Worm (Caenorhabditis elegans): Measurements from ENCODE around the gene nspa-10.

- no peak for TF ChIP-seq ztf-11 (tag; optimal IDR thresholded peaks at IDR 0.05)
- no peak for TF ChIP-seq lsy-2 (tag; optimal IDR thresholded peaks at IDR 0.05)
- TF ChIP-seq snpc-4 (tag; optimal IDR thresholded peaks at IDR 0.05): no peak
- TF ChIP-seq blmp-1 (tag; optimal IDR thresholded peaks at IDR 0.05): no peak
- no peak for TF ChIP-seq ceh-39 (tag; optimal IDR thresholded peaks at IDR 0.05)
- no peak for TF ChIP-seq nhr-76 (tag; optimal IDR thresholded peaks at IDR 0.05)
- TF ChIP-seq nhr-12 (tag; optimal IDR thresholded peaks at IDR 0.05): no peak
- no peak for TF ChIP-seq mep-1 (tag; optimal IDR thresholded peaks at IDR 0.05)
- TF ChIP-seq cnd-1 (tag; optimal IDR thresholded peaks at IDR 0.05): no peak
- TF ChIP-seq mls-2 (tag; optimal IDR thresholded peaks at IDR 0.05): no peak
- no peak for TF ChIP-seq nhr-237 (tag; optimal IDR thresholded peaks at IDR 0.05)
- TF ChIP-seq hlh-1 (tag; optimal IDR thresholded peaks at IDR 0.05): no peak
These were observed 40.5 kb upstream of the nspa-10 start for ce11 chrV:14790792-14791191.

Data from whole organism, mixed stage, embryonic.